Worm (Caenorhabditis elegans) whole organism, L1 larva: ENCODE data around the gene kin-36.

Source experiments
- C04F5.9 ChIP-seq: sonication (generic microtip); optimal IDR thresholded peaks from 2 replicates; lab custom pipeline; 2016; ENCODE audit warnings: missing genetic modification characterization, missing compliant biosample characterization
- C16A3.4 ChIP-seq: fragments of 150-350 bp; optimal IDR thresholded peaks from 2 replicates; lab custom pipeline; 2014; ENCODE audit warnings: missing biosample characterization, missing genetic modification characterization
- C34B4.2 ChIP-seq: sonication (generic microtip); optimal IDR thresholded peaks from 2 replicates; lab custom pipeline; 2017; ENCODE audit warnings: mild to moderate bottlenecking, missing genetic modification characterization, missing compliant biosample characterization
- F16B12.6 ChIP-seq: fragments of 150-350 bp; optimal IDR thresholded peaks from 2 replicates; lab custom pipeline; 2014; ENCODE audit warnings: missing biosample characterization, missing genetic modification characterization
- aha-1 ChIP-seq: fragments of 150-350 bp; optimal IDR thresholded peaks from 2 replicates; lab custom pipeline; 2014; ENCODE audit warnings: missing biosample characterization, missing genetic modification characterization
- aly-2 ChIP-seq: fragments of 150-350 bp; optimal IDR thresholded peaks from 2 replicates; lab custom pipeline; 2014; ENCODE audit warnings: missing biosample characterization, missing genetic modification characterization
- blmp-1 ChIP-seq: fragments of 150-350 bp; optimal IDR thresholded peaks from 2 replicates; lab custom pipeline; 2014; ENCODE audit warnings: missing biosample characterization, missing genetic modification characterization
- ceh-8 ChIP-seq: fragments of 200-800 bp; sonication (Bioruptor generic); optimal IDR thresholded peaks from 2 replicates; lab custom pipeline; 2018; ENCODE audit warnings: mild to moderate bottlenecking, missing genetic modification characterization, moderate library complexity, missing compliant biosample characterization
- ceh-90 ChIP-seq: sonication (generic microtip); optimal IDR thresholded peaks from 2 replicates; lab custom pipeline; 2016; ENCODE audit warnings: missing genetic modification characterization, missing compliant biosample characterization
- dpl-1 ChIP-seq, 3 experiments: fragments of 150-350 bp in 2 of 3; sonication (generic microtip) in 1 of 3; optimal IDR thresholded peaks; 2 replicates each; lab custom pipeline; 2014 to 2017; ENCODE audit warnings: missing biosample characterization in 3 of 3, missing genetic modification characterization in 3 of 3, missing genetic modification reagents in 3 of 3
- dsc-1 ChIP-seq: sonication (generic microtip); optimal IDR thresholded peaks from 2 replicates; lab custom pipeline; 2016; ENCODE audit warnings: mild to moderate bottlenecking, missing genetic modification characterization, missing compliant biosample characterization
- egl-27 ChIP-seq, 2 experiments: fragments of 150-350 bp in 1 of 2; sonication (generic microtip); optimal IDR thresholded peaks; 3 replicates each; lab custom pipeline; 2017 to 2018; ENCODE audit warnings: missing biosample characterization in 2 of 2, missing genetic modification characterization in 2 of 2, missing genetic modification reagents in 2 of 2
- fos-1 ChIP-seq: fragments of 150-350 bp; optimal IDR thresholded peaks from 2 replicates; lab custom pipeline; 2014; ENCODE audit warnings: missing biosample characterization, missing genetic modification characterization
- grh-1 ChIP-seq: fragments of 200-800 bp; sonication (Bioruptor generic); IDR thresholded peaks from 2 replicates; pipeline ENCODE4 v1.3.6; 2022; ENCODE audit warnings: missing genetic modification reagents, missing genetic modification characterization, missing compliant biosample characterization
- hlh-4 ChIP-seq: sonication (generic microtip); optimal IDR thresholded peaks from 2 replicates; lab custom pipeline; 2016; ENCODE audit warnings: mild to moderate bottlenecking, missing genetic modification characterization, missing compliant biosample characterization
- hpl-2 ChIP-seq: fragments of 150-350 bp; optimal IDR thresholded peaks from 2 replicates; lab custom pipeline; 2014; ENCODE audit warnings: missing biosample characterization, missing genetic modification reagents, missing genetic modification characterization
- irx-1 ChIP-seq: sonication (generic microtip); optimal IDR thresholded peaks from 2 replicates; lab custom pipeline; 2016; ENCODE audit warnings: missing genetic modification characterization, missing compliant biosample characterization
- isw-1 ChIP-seq: fragments of 200-800 bp; sonication (Bioruptor generic); IDR thresholded peaks from 2 replicates; pipeline ENCODE4 v1.3.6; 2022; ENCODE audit warnings: missing genetic modification characterization, missing compliant biosample characterization
- lin-14 ChIP-seq: fragments of 200-800 bp; sonication (Bioruptor generic); optimal IDR thresholded peaks from 2 replicates; lab custom pipeline; 2018; ENCODE audit warnings: mild to moderate bottlenecking, missing genetic modification characterization, moderate library complexity, missing compliant biosample characterization
- lin-35 ChIP-seq, 2 experiments: fragments of 150-350 bp; optimal IDR thresholded peaks; 2 replicates each; lab custom pipeline; 2014; ENCODE audit warnings: missing biosample characterization in 2 of 2, missing genetic modification characterization in 2 of 2, missing genetic modification reagents in 2 of 2
- lin-39 ChIP-seq: fragments of 150-350 bp; optimal IDR thresholded peaks from 2 replicates; lab custom pipeline; 2014; ENCODE audit warnings: missing biosample characterization, missing genetic modification reagents, missing genetic modification characterization
- lir-3 ChIP-seq: sonication (generic microtip); optimal IDR thresholded peaks from 2 replicates; lab custom pipeline; 2016; ENCODE audit warnings: mild to moderate bottlenecking, missing genetic modification characterization, moderate library complexity, missing compliant biosample characterization; ENCODE audit not compliant: poor library complexity
- lsy-2 ChIP-seq, 2 experiments: fragments of 150-350 bp; optimal IDR thresholded peaks; 2 replicates each; lab custom pipeline; 2014; ENCODE audit warnings: missing biosample characterization in 2 of 2, missing genetic modification characterization in 2 of 2
- mab-9 ChIP-seq: fragments of 200-800 bp; sonication (Bioruptor generic); IDR thresholded peaks from 2 replicates; pipeline ENCODE4 v1.3.6; 2022; ENCODE audit warnings: missing genetic modification reagents, missing genetic modification characterization, missing compliant biosample characterization
- mdl-1 ChIP-seq, 2 experiments: fragments of 150-350 bp; optimal IDR thresholded peaks; 2 replicates each; lab custom pipeline; 2014 to 2017; ENCODE audit warnings: missing biosample characterization in 2 of 2, missing genetic modification characterization in 2 of 2, inconsistent platforms in 1 of 2
- mep-1 ChIP-seq: fragments of 150-350 bp; optimal IDR thresholded peaks from 2 replicates; lab custom pipeline; 2014; ENCODE audit warnings: missing biosample characterization, missing genetic modification characterization
- nhr-11 ChIP-seq: fragments of 150-350 bp; optimal IDR thresholded peaks from 2 replicates; lab custom pipeline; 2014; ENCODE audit warnings: missing biosample characterization, missing genetic modification characterization
- nhr-12 ChIP-seq: sonication (generic microtip); optimal IDR thresholded peaks from 2 replicates; lab custom pipeline; 2017; ENCODE audit warnings: missing biosample characterization, missing genetic modification characterization
- nhr-19 ChIP-seq: fragments of 200-800 bp; sonication (Bioruptor generic); conservative IDR thresholded peaks from 2 replicates; pipeline ENCODE4 v1.3.6; 2022; ENCODE audit warnings: missing genetic modification characterization, missing compliant biosample characterization
- nhr-28 ChIP-seq: fragments of 150-350 bp; optimal IDR thresholded peaks from 2 replicates; lab custom pipeline; 2014; ENCODE audit warnings: missing biosample characterization, missing genetic modification characterization
- nhr-47 ChIP-seq: sonication (generic microtip); optimal IDR thresholded peaks from 2 replicates; lab custom pipeline; 2016; ENCODE audit warnings: mild to moderate bottlenecking, missing genetic modification characterization, moderate library complexity, missing compliant biosample characterization
- nhr-71 ChIP-seq: sonication (generic microtip); optimal IDR thresholded peaks from 2 replicates; lab custom pipeline; 2016; ENCODE audit warnings: mild to moderate bottlenecking, missing genetic modification characterization, moderate library complexity, missing compliant biosample characterization
- nhr-76 ChIP-seq: sonication (generic microtip); optimal IDR thresholded peaks from 2 replicates; lab custom pipeline; 2017; ENCODE audit warnings: missing biosample characterization, missing genetic modification characterization
- nhr-77 ChIP-seq: fragments of 150-350 bp; optimal IDR thresholded peaks from 2 replicates; lab custom pipeline; 2014; ENCODE audit warnings: missing biosample characterization, missing genetic modification characterization
- nhr-85 ChIP-seq: sonication (generic microtip); peaks from one replicate; lab custom pipeline; 2016; ENCODE audit warnings: missing genetic modification characterization, inconsistent platforms, missing compliant biosample characterization
- pag-3 ChIP-seq: sonication (generic microtip); optimal IDR thresholded peaks from 2 replicates; lab custom pipeline; 2017; ENCODE audit warnings: missing genetic modification characterization, mild to moderate bottlenecking, missing compliant biosample characterization, antibody characterized with exemption, borderline replicate concordance; ENCODE audit not compliant: insufficient read depth
- skn-1 ChIP-seq: fragments of 150-350 bp; optimal IDR thresholded peaks from 2 replicates; lab custom pipeline; 2014; ENCODE audit warnings: missing biosample characterization, missing genetic modification characterization
- snu-23 ChIP-seq: sonication (generic microtip); optimal IDR thresholded peaks from 2 replicates; lab custom pipeline; 2016; ENCODE audit warnings: missing genetic modification characterization, missing compliant biosample characterization
- sox-4 ChIP-seq: sonication (generic microtip); optimal IDR thresholded peaks from 2 replicates; lab custom pipeline; 2016; ENCODE audit warnings: missing genetic modification characterization, missing compliant biosample characterization
- sptf-1 ChIP-seq: fragments of 150-350 bp; optimal IDR thresholded peaks from 2 replicates; lab custom pipeline; 2014; ENCODE audit warnings: missing biosample characterization, missing genetic modification characterization
- swsn-7 ChIP-seq: sonication (generic microtip); optimal IDR thresholded peaks from 2 replicates; lab custom pipeline; 2016; ENCODE audit warnings: missing genetic modification characterization, missing compliant biosample characterization
- tbx-2 ChIP-seq: sonication (generic microtip); optimal IDR thresholded peaks from 2 replicates; lab custom pipeline; 2016; ENCODE audit warnings: missing genetic modification characterization, missing compliant biosample characterization
- tlp-1 ChIP-seq: fragments of 150-350 bp; optimal IDR thresholded peaks from 2 replicates; lab custom pipeline; 2014; ENCODE audit warnings: missing biosample characterization, missing genetic modification characterization
- unc-30 ChIP-seq: sonication (generic microtip); optimal IDR thresholded peaks from 2 replicates; lab custom pipeline; 2017; ENCODE audit warnings: missing biosample characterization, missing genetic modification characterization
- unc-86 ChIP-seq: sonication (generic microtip); optimal IDR thresholded peaks from 2 replicates; lab custom pipeline; 2016; ENCODE audit warnings: missing genetic modification characterization, missing compliant biosample characterization
- unc-98 ChIP-seq: fragments of 200-800 bp; sonication (Bioruptor generic); IDR thresholded peaks from 2 replicates; pipeline ENCODE4 v1.3.6; 2022; ENCODE audit warnings: missing genetic modification characterization, missing compliant biosample characterization
- vab-15 ChIP-seq: sonication (generic microtip); optimal IDR thresholded peaks from 2 replicates; lab custom pipeline; 2017; ENCODE audit warnings: missing genotype, mild to moderate bottlenecking, missing genetic modification characterization, missing compliant biosample characterization
- xbp-1 ChIP-seq: sonication (generic microtip); optimal IDR thresholded peaks from 2 replicates; lab custom pipeline; 2016; ENCODE audit warnings: missing genetic modification characterization, missing compliant biosample characterization
- ztf-11 ChIP-seq, 2 experiments: sonication (generic microtip); optimal IDR thresholded peaks; 2 replicates each; lab custom pipeline; 2016 to 2017; ENCODE audit warnings: missing genetic modification characterization in 2 of 2, missing biosample characterization in 1 of 2, missing compliant biosample characterization in 1 of 2
- ztf-4 ChIP-seq: fragments of 150-350 bp; optimal IDR thresholded peaks from 2 replicates; lab custom pipeline; 2014; ENCODE audit warnings: missing biosample characterization, missing genetic modification characterization

kin-36 gene

DNA sequence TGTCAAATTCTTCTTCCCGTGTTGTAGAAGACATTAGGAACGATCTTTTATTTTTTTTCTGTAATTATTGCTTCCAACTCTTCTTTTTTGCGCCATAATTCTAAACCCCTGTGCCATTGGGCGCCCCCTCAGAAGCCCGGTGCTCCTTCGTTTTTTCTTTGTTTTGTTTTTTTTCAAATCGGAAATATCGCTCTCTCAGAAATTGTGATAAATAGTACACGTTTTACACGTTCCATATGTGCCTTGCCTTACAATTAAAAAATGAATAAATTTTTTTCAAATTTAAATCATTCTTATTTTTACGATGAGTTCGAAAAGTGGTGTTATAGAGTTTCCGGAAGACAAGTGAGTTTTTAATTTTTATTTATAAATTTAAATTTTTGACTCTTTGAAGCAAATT lies 29.4 kb upstream of the kin-36 start, which contains the start of gene F29B9.7:
TSS of gene F29B9.7 (plus strand) at position 301 of the 400 bp plus-strand sequence.
- no peak for TF ChIP-seq hlh-4 (tag; lab: Kevin White, UChicago)
- no peak for TF ChIP-seq skn-1 (tag; lab: Kevin White, UChicago)
- no peak for TF ChIP-seq unc-98 (GFP tag; lab: Robert Waterston, UW)
- no peak for TF ChIP-seq unc-86 (tag; lab: Kevin White, UChicago)
- TF ChIP-seq pag-3 (tag; lab: Kevin White, UChicago), result no peak
- TF ChIP-seq lin-39 (tag; lab: Kevin White, UChicago), result no peak
- TF ChIP-seq nhr-47, result no peak
- TF ChIP-seq lin-35 (GFP tag; optimal IDR thresholded peaks at IDR 0.05; lab: Kevin White, UChicago), result no peak
- no peak for TF ChIP-seq F16B12.6 (tag; lab: Kevin White, UChicago)
- TF ChIP-seq C34B4.2 (tag; lab: Kevin White, UChicago), result no peak
- no peak for TF ChIP-seq dpl-1 (GFP tag; optimal IDR thresholded peaks at IDR 0.05; lab: Kevin White, UChicago)
- TF ChIP-seq nhr-12 (tag; lab: Kevin White, UChicago), result no peak
- no peak for TF ChIP-seq fos-1 (tag; lab: Kevin White, UChicago)
- no peak for TF ChIP-seq sptf-1
- TF ChIP-seq C04F5.9 (tag; lab: Kevin White, UChicago), result no peak
- no peak for TF ChIP-seq snu-23 (GFP tag; lab: Kevin White, UChicago)
- TF ChIP-seq nhr-77 (tag; lab: Kevin White, UChicago), result no peak
- no peak for TF ChIP-seq nhr-28 (tag; lab: Kevin White, UChicago)
- TF ChIP-seq grh-1, result no peak

DNA sequence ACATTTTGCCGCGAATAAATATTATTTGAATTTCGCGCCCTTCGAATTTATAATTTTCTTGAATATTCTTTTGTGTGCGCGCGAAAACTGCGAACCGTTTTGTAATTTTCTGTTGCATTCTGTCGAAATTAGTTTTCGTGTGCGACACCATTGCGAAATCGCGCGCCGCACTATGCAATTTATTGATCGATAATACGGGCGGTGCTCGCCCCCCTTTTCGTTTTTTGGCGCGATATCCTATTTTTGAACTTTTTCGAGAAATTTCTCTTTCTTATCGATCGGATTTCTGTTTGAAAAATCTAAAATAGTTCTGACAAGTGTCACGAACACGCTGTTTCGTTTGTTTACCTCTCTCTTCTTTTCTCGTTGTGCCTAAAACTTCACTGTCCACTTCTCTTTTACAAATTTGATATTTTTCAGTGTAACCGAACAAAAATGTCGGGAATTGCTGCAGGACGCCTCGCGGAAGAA lies 28.2 kb upstream of the kin-36 start, which contains the start of gene ubc-9:
TSS of gene ubc-9 (plus strand) at position 421 of the 471 bp plus-strand sequence.
- TF ChIP-seq hpl-2 (GFP tag; lab: Kevin White, UChicago), result no peak
- peak; percentile 69 to 80 (median 72) for TF ChIP-seq dpl-1 (GFP tag; optimal IDR thresholded peaks at IDR 0.05; lab: Kevin White, UChicago)
- TF ChIP-seq unc-30, result no peak
- TF ChIP-seq egl-27 (tag; optimal IDR thresholded peaks at IDR 0.05; lab: Kevin White, UChicago), result no peak
- TF ChIP-seq nhr-85 (tag; lab: Kevin White, UChicago), result peak; percentile 85
- peak; percentile 56 for TF ChIP-seq skn-1 (tag; lab: Kevin White, UChicago)
- TF ChIP-seq F16B12.6 (tag; lab: Kevin White, UChicago), result peak; percentile 16
- peak; percentile 76 for TF ChIP-seq swsn-7 (tag; lab: Kevin White, UChicago)
- TF ChIP-seq lin-35 (GFP tag; optimal IDR thresholded peaks at IDR 0.05; lab: Kevin White, UChicago), result peak; percentile 77 to 85
- no peak for TF ChIP-seq nhr-76 (tag; lab: Kevin White, UChicago)
- peak; percentile 13 for TF ChIP-seq aha-1 (tag; lab: Kevin White, UChicago)
- TF ChIP-seq mdl-1 (tag; optimal IDR thresholded peaks at IDR 0.05; lab: Kevin White, UChicago), result peak in 1 of 2 experiments; percentile 33
- peak; percentile 70 for TF ChIP-seq xbp-1 (tag; lab: Kevin White, UChicago)
- TF ChIP-seq ztf-11 (tag; optimal IDR thresholded peaks at IDR 0.05; lab: Kevin White, UChicago), result peak in 1 of 2 experiments; percentile 15
- TF ChIP-seq nhr-11, result no peak
- TF ChIP-seq hlh-4 (tag; lab: Kevin White, UChicago), result no peak
- peak; percentile 49 for TF ChIP-seq blmp-1 (tag; lab: Kevin White, UChicago)
- no peak for TF ChIP-seq aly-2 (tag; lab: Kevin White, UChicago)
- TF ChIP-seq grh-1, result peak; percentile 59
- no peak for TF ChIP-seq ceh-8
- TF ChIP-seq nhr-71, result peak; percentile 88
- TF ChIP-seq unc-86 (tag; lab: Kevin White, UChicago), result peak; percentile 70
- peak; percentile 69 for TF ChIP-seq isw-1 (GFP tag; lab: Robert Waterston, UW)
- TF ChIP-seq mep-1 (tag; lab: Kevin White, UChicago), result peak; percentile 51
- TF ChIP-seq nhr-19 (GFP tag; lab: Robert Waterston, UW), result peak; percentile 81
- peak; percentile 35 for TF ChIP-seq sox-4 (tag; lab: Kevin White, UChicago)
- TF ChIP-seq lir-3 (tag; lab: Kevin White, UChicago), result peak; percentile 39
- no peak for TF ChIP-seq tlp-1 (tag; lab: Kevin White, UChicago)
- TF ChIP-seq mab-9 (GFP tag; lab: Robert Waterston, UW), result no peak
- peak; percentile 0 for TF ChIP-seq vab-15 (tag; lab: Kevin White, UChicago)
- TF ChIP-seq dsc-1 (tag; lab: Kevin White, UChicago), result peak; percentile 72
- peak; percentile 73 for TF ChIP-seq C16A3.4
- TF ChIP-seq lsy-2 (tag; optimal IDR thresholded peaks at IDR 0.05; lab: Kevin White, UChicago), result peak; percentile 74 to 76
- peak; percentile 30 for TF ChIP-seq C04F5.9 (tag; lab: Kevin White, UChicago)
- TF ChIP-seq irx-1 (tag; lab: Kevin White, UChicago), result peak; percentile 22
- TF ChIP-seq tbx-2, result peak; percentile 78
- TF ChIP-seq lin-14 (GFP tag; lab: Kevin White, UChicago), result peak; percentile 83
- TF ChIP-seq snu-23 (GFP tag; lab: Kevin White, UChicago), result peak; percentile 88
- TF ChIP-seq ceh-90 (tag; lab: Kevin White, UChicago), result no peak
- peak; percentile 26 for TF ChIP-seq ztf-4
